Fruit fly (Drosophila melanogaster) Kc167 (cell line): ENCODE measurements around the gene RpL37A.

Experiments
- Myc ChIP-seq: fragments of >200 bp; optimal IDR thresholded peaks from 2 replicates; lab custom pipeline; 2017; ENCODE audit warnings: missing external identifiers
- h ChIP-seq: fragments of >200 bp; optimal IDR thresholded peaks from 3 replicates; lab custom pipeline; 2018; ENCODE audit warnings: missing external identifiers

- TF ChIP-seq Myc (lab: Kevin White, UChicago), result no peak
- no peak for TF ChIP-seq h
Measured at dm6 chr2L:5055528-5055927, 15.2 kb upstream of the RpL37A start.
